Worm (Caenorhabditis elegans): ENCODE results near the gene dhcr-24.

dhcr-24 gene

DNA sequence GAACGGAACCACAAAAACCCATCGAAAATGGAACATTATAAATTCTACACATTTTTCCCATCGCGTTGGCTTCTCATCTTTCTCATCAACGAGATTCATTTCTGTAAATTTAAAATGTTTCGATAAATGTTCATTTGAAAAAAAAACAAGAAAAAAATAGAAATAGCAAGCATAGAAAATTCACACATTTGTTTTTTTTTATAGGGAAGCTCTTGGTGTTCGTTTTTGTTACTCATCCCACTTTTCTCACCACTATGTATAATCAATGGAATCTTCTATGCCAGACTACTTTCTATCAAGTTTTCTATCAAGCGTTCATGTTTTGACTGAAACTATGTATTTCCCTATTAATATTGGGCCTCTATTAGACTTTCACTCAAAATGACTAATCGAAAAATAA, at the start of gene dhcr-24:
dhcr-24 (minus strand) TSS at position 101 of the 400 bp plus-strand sequence.
- no peak for TF ChIP-seq B0310.2 (tag; optimal IDR thresholded peaks at IDR 0.05)
- no peak for TF ChIP-seq ceh-36 (tag; optimal IDR thresholded peaks at IDR 0.05)
- no peak for TF ChIP-seq tbx-37 (GFP tag; conservative IDR thresholded peaks at IDR 0.05)
- no peak for TF ChIP-seq pes-1 (GFP tag; IDR thresholded peaks at IDR 0.05)
- TF ChIP-seq tra-4 (tag; optimal IDR thresholded peaks at IDR 0.05) = no peak
- TF ChIP-seq hnd-1 (tag; optimal IDR thresholded peaks at IDR 0.05) = no peak
- TF ChIP-seq sea-1 (GFP tag; conservative IDR thresholded peaks at IDR 0.05) = no peak
- TF ChIP-seq ets-7 (tag; optimal IDR thresholded peaks at IDR 0.05) = no peak
- TF ChIP-seq hmbx-1 (tag; optimal IDR thresholded peaks at IDR 0.05) = no peak
- no peak for TF ChIP-seq ceh-13 (GFP tag; optimal IDR thresholded peaks at IDR 0.05)
- TF ChIP-seq hmg-4 (GFP tag; optimal IDR thresholded peaks at IDR 0.05) = no peak
- no peak for TF ChIP-seq flt-1 (GFP tag; IDR thresholded peaks at IDR 0.05)
- TF ChIP-seq tbx-11 (GFP tag; IDR thresholded peaks at IDR 0.05) = no peak
- TF ChIP-seq aly-1 (tag; optimal IDR thresholded peaks at IDR 0.05) = no peak
- no peak for TF ChIP-seq scrt-1 (GFP tag; IDR thresholded peaks at IDR 0.05)

ce11 chrX:2613077-2613476, 49.1 kb upstream of the dhcr-24 start:
- no peak for TF ChIP-seq ama-1 (optimal IDR thresholded peaks at IDR 0.05)
- TF ChIP-seq aly-1 (tag; optimal IDR thresholded peaks at IDR 0.05) = peak; percentile 79
- TF ChIP-seq hmbx-1 (tag; optimal IDR thresholded peaks at IDR 0.05) = peak; percentile 52
- peak; percentile 61 for TF ChIP-seq hnd-1 (tag; optimal IDR thresholded peaks at IDR 0.05)
- TF ChIP-seq F13C5.2 (tag; optimal IDR thresholded peaks at IDR 0.05) = peak; percentile 69
- peak; percentile 92 for TF ChIP-seq scrt-1 (GFP tag; IDR thresholded peaks at IDR 0.05)
- peak; percentile 52 for TF ChIP-seq tra-4 (tag; optimal IDR thresholded peaks at IDR 0.05)
- peak; percentile 89 for TF ChIP-seq tbx-37 (GFP tag; conservative IDR thresholded peaks at IDR 0.05)
- TF ChIP-seq ets-7 (tag; optimal IDR thresholded peaks at IDR 0.05) = peak; percentile 8
- peak; percentile 88 for TF ChIP-seq flt-1 (GFP tag; IDR thresholded peaks at IDR 0.05)
- TF ChIP-seq ceh-13 (GFP tag; optimal IDR thresholded peaks at IDR 0.05) = peak; percentile 80
- TF ChIP-seq sea-1 (GFP tag; conservative IDR thresholded peaks at IDR 0.05) = peak; percentile 90
- TF ChIP-seq tbx-11 (GFP tag; IDR thresholded peaks at IDR 0.05) = peak; percentile 89
- peak; percentile 89 for TF ChIP-seq hmg-4 (GFP tag; optimal IDR thresholded peaks at IDR 0.05)
- peak; percentile 93 for TF ChIP-seq pes-1 (GFP tag; IDR thresholded peaks at IDR 0.05)
- peak; percentile 78 for TF ChIP-seq B0310.2 (tag; optimal IDR thresholded peaks at IDR 0.05)
- peak; percentile 83 for TF ChIP-seq ceh-36 (tag; optimal IDR thresholded peaks at IDR 0.05)

DNA sequence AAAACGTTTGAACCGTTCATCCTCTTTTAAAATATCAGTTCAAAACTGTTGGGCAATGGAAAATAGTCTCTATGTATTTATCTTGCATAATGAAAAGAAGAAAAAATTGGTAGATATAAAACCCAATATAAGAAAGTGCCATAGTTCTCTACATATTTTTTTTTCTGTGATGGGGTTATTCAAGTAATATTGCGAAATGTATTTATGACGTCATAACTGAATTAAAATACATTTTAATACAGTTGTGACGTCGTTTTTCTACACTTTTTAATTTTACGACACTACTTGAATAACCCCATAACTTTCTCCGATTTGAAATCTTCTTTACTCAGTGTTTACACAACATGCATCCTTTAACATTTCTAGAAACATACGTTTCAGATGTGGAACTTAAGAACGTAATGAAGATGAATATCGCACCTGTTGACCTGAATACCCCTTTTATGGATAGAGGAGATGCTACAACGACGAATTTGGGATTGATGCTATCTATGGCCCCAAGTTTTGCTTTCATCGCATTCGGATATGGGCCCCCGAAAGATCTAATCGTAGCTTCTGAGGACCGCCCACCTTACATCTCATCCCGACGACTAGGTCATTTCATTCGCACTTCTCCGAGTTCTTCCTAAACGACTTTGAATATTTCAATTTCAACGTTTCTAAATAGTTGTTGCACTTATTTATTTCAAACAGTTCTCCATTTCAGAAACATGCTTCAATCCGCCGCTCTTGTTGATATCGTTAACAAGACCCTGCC, 43.8 kb upstream of the dhcr-24 start, which contains the start of gene T03G6.1:
T03G6.1 (plus strand) TSS at position 707 of the 757 bp plus-strand sequence.
- TF ChIP-seq flt-1 (GFP tag; IDR thresholded peaks at IDR 0.05) = no peak
- no peak for TF ChIP-seq hnd-1 (tag; optimal IDR thresholded peaks at IDR 0.05)
- no peak for TF ChIP-seq tra-4 (tag; optimal IDR thresholded peaks at IDR 0.05)

ce11 chrX:2604358-2605016, 40.5 kb upstream of the dhcr-24 start:
- no peak for TF ChIP-seq pes-1 (GFP tag; IDR thresholded peaks at IDR 0.05)
- no peak for TF ChIP-seq ama-1 (optimal IDR thresholded peaks at IDR 0.05)
- TF ChIP-seq sea-1 (GFP tag; conservative IDR thresholded peaks at IDR 0.05) = no peak
- no peak for TF ChIP-seq tra-4 (tag; optimal IDR thresholded peaks at IDR 0.05)
- no peak for TF ChIP-seq F13C5.2 (tag; optimal IDR thresholded peaks at IDR 0.05)
- TF ChIP-seq scrt-1 (GFP tag; IDR thresholded peaks at IDR 0.05) = no peak
- TF ChIP-seq hmg-4 (GFP tag; optimal IDR thresholded peaks at IDR 0.05) = no peak
- no peak for TF ChIP-seq aly-1 (tag; optimal IDR thresholded peaks at IDR 0.05)

- TF ChIP-seq F13C5.2 (tag; optimal IDR thresholded peaks at IDR 0.05) (no peak), B0310.2 (tag; optimal IDR thresholded peaks at IDR 0.05) (no peak), aly-1 (tag; optimal IDR thresholded peaks at IDR 0.05) (no peak), sea-1 (GFP tag; conservative IDR thresholded peaks at IDR 0.05) (no peak), hnd-1 (tag; optimal IDR thresholded peaks at IDR 0.05) (no peak), scrt-1 (GFP tag; IDR thresholded peaks at IDR 0.05) (no peak), ets-7 (tag; optimal IDR thresholded peaks at IDR 0.05) (no peak), hmbx-1 (tag; optimal IDR thresholded peaks at IDR 0.05) (no peak)
These were observed 37.2 kb upstream of the dhcr-24 start for ce11 chrX:2601025-2601705.

- TF ChIP-seq hnd-1 (tag; optimal IDR thresholded peaks at IDR 0.05) = no peak
- no peak for TF ChIP-seq ama-1 (optimal IDR thresholded peaks at IDR 0.05)
- TF ChIP-seq aly-1 (tag; optimal IDR thresholded peaks at IDR 0.05) = no peak
- no peak for TF ChIP-seq flt-1 (GFP tag; IDR thresholded peaks at IDR 0.05)
- no peak for TF ChIP-seq ceh-13 (GFP tag; optimal IDR thresholded peaks at IDR 0.05)
- TF ChIP-seq F13C5.2 (tag; optimal IDR thresholded peaks at IDR 0.05) = peak; percentile 45
- TF ChIP-seq ceh-36 (tag; optimal IDR thresholded peaks at IDR 0.05) = no peak
- TF ChIP-seq tbx-37 (GFP tag; conservative IDR thresholded peaks at IDR 0.05) = no peak
- TF ChIP-seq sea-1 (GFP tag; conservative IDR thresholded peaks at IDR 0.05) = no peak
- TF ChIP-seq tbx-11 (GFP tag; IDR thresholded peaks at IDR 0.05) = no peak
- TF ChIP-seq scrt-1 (GFP tag; IDR thresholded peaks at IDR 0.05) = 0 out of 2 replicates have a peak, but pooled peaks have one; percentile 15
- TF ChIP-seq B0310.2 (tag; optimal IDR thresholded peaks at IDR 0.05) = no peak
- no peak for TF ChIP-seq pes-1 (GFP tag; IDR thresholded peaks at IDR 0.05)
- TF ChIP-seq hmg-4 (GFP tag; optimal IDR thresholded peaks at IDR 0.05) = peak; percentile 52
- no peak for TF ChIP-seq ets-7 (tag; optimal IDR thresholded peaks at IDR 0.05)
- no peak for TF ChIP-seq hmbx-1 (tag; optimal IDR thresholded peaks at IDR 0.05)
- TF ChIP-seq tra-4 (tag; optimal IDR thresholded peaks at IDR 0.05) = no peak
These were observed 34.9 kb upstream of the dhcr-24 start for ce11 chrX:2598833-2599279.
